Fruit fly (Drosophila melanogaster): Measurements from ENCODE around the gene Adi1.

Gene Adi1

DNA sequence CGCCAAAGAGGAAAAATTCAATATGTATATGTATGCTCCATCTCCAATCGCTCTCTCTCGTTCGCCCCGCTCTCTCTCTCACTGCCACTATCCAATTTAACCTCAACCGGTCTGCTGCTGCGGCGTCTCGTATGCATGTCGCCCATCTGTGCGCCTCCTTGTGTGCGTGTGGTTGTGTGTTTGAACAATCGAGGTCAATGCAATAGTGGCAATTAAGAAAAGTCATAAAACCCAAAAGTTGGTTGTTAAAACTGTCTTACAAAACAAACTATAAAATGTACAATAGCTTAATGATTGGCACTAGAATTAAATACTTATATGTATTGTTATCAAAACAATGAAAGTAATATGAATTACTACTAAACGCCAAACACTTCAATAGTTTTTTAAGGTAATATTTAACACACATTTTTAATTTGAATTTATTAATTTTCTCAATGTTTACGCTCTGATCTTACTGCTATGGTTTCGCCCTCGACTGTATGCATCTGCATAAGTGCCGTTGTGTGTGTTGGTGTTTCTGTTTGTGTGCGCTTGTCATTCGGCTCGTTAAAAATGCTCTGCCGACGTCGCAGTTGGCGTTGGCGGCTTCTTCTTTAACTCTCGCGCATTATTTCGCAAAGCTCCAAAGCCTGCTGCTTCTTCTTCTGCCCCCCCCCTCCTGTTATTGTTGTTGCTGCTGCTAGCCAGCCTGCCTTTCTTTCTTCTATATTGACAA, 2.4 kb downstream of the Adi1 start (continued):
- TF ChIP-seq h (optimal IDR thresholded peaks at IDR 0.05) (no peak), dati (GFP tag; IDR thresholded peaks at IDR 0.05) (peak; percentile 81), CG1602 (GFP tag; optimal IDR thresholded peaks at IDR 0.05) (peak; percentile 96), CG7786 (GFP tag; optimal IDR thresholded peaks at IDR 0.05) (peak; percentile 74), zfh2 (GFP tag; optimal IDR thresholded peaks at IDR 0.05) (peak; percentile 64), br (optimal IDR thresholded peaks at IDR 0.05) (no peak), ttk (GFP tag; IDR thresholded peaks at IDR 0.05) (peak; percentile 93), BEAF-32 (GFP tag; optimal IDR thresholded peaks at IDR 0.05) (peak; percentile 21), Hmx (GFP tag; optimal IDR thresholded peaks at IDR 0.05) (peak; percentile 87), H15 (GFP tag; IDR thresholded peaks at IDR 0.05) (peak; percentile 84; the same call in 1 of the 3 replicates), CG1024 (GFP tag; IDR thresholded peaks at IDR 0.05) (peak; percentile 65), Adf1 (GFP tag; IDR thresholded peaks at IDR 0.05) (peak; percentile 85), rib (GFP tag; IDR thresholded peaks at IDR 0.05) (no peak), kay (GFP tag; optimal IDR thresholded peaks at IDR 0.05) (peak; percentile 85), sisA (GFP tag; IDR thresholded peaks at IDR 0.05) (peak; percentile 92), dmrt99B (tag; optimal IDR thresholded peaks at IDR 0.05) (peak; percentile 99), CG16815 (GFP tag; optimal IDR thresholded peaks at IDR 0.05) (peak; percentile 97), CG2712 (tag; optimal IDR thresholded peaks at IDR 0.05) (peak; percentile 99), CG9797 (GFP tag; optimal IDR thresholded peaks at IDR 0.05) (peak; percentile 29), CG9932 (GFP tag; IDR thresholded peaks at IDR 0.05) (peak; percentile 79), CG12391 (tag; optimal IDR thresholded peaks at IDR 0.05) (peak; percentile 99), CG6765 (GFP tag; optimal IDR thresholded peaks at IDR 0.05) (peak; percentile 96), CG15696 (tag; optimal IDR thresholded peaks at IDR 0.05) (peak; percentile 98), Hand (GFP tag; optimal IDR thresholded peaks at IDR 0.05) (peak; percentile 95), Sox100B (GFP tag; optimal IDR thresholded peaks at IDR 0.05) (peak; percentile 99), CG5245 (GFP tag; optimal IDR thresholded peaks at IDR 0.05) (peak; percentile 88), CG13287 (GFP tag; IDR thresholded peaks at IDR 0.05; ENCODE audit: partially characterized antibody) (no peak), tup (GFP tag; optimal IDR thresholded peaks at IDR 0.05) (peak; percentile 70), org-1 (GFP tag; optimal IDR thresholded peaks at IDR 0.05) (peak; percentile 98), hbn (GFP tag; IDR thresholded peaks at IDR 0.05; ENCODE audit: partially characterized antibody) (no peak), CG16813 (GFP tag; IDR thresholded peaks at IDR 0.05; ENCODE audit: partially characterized antibody) (no peak), abd-A (tag; optimal IDR thresholded peaks at IDR 0.05) (peak; percentile 91), CG1647 (GFP tag; optimal IDR thresholded peaks at IDR 0.05) (peak; percentile 78), ase (GFP tag; IDR thresholded peaks at IDR 0.05) (peak; percentile 85; the same call in 2 of the 3 replicates), stwl (tag; optimal IDR thresholded peaks at IDR 0.05) (peak; percentile 65), Ets65A (GFP tag) (peak; percentile 95), CG15011 (GFP tag; optimal IDR thresholded peaks at IDR 0.05) (peak; percentile 98), stc (GFP tag; IDR thresholded peaks at IDR 0.05) (peak; percentile 92), CG4282 (GFP tag; optimal IDR thresholded peaks at IDR 0.05) (peak; percentile 19), CG34224 (GFP tag; IDR thresholded peaks at IDR 0.05; ENCODE audit: partially characterized antibody) (no peak), Eip74EF (GFP tag; optimal IDR thresholded peaks at IDR 0.05) (peak in 1 of 2 experiments; percentile 99), Antp (GFP tag; optimal IDR thresholded peaks at IDR 0.05) (peak; percentile 64), CG12744 (GFP tag; optimal IDR thresholded peaks at IDR 0.05) (peak; percentile 85), wor (GFP tag; IDR thresholded peaks at IDR 0.05) (peak; percentile 91), fd3F (GFP tag; optimal IDR thresholded peaks at IDR 0.05) (peak; percentile 95), Atf3 (GFP tag; optimal IDR thresholded peaks at IDR 0.05) (peak; percentile 78), CG11456 (GFP tag; IDR thresholded peaks at IDR 0.05) (peak; percentile 81), fru (optimal IDR thresholded peaks at IDR 0.05) (no peak), ash1 (GFP tag; optimal IDR thresholded peaks at IDR 0.05) (peak; percentile 66), Jarid2 (GFP tag; optimal IDR thresholded peaks at IDR 0.05) (peak; percentile 90)
